Fruit fly (Drosophila melanogaster) whole organism, wandering third instar larva: ENCODE measurements around the gene Ube4B.

Source experiments
- CG9705 ChIP-seq: fragments of 200-800 bp; sonication (Bioruptor generic); optimal IDR thresholded peaks from 2 replicates; lab custom pipeline; 2018; ENCODE audit warnings: missing biosample characterization, mild to moderate bottlenecking, missing genetic modification characterization
- HLH106 ChIP-seq: fragments of 200-800 bp; optimal IDR thresholded peaks from 3 replicates; lab custom pipeline; 2019; ENCODE audit warnings: missing biosample characterization, mild to moderate bottlenecking, missing genetic modification characterization, moderate library complexity
- Hr78 ChIP-seq: fragments of >200 bp; optimal IDR thresholded peaks from 2 replicates; lab custom pipeline; 2017; ENCODE audit warnings: missing biosample characterization, missing genetic modification characterization
- Mio ChIP-seq: sonication (Bioruptor generic); optimal IDR thresholded peaks from 2 replicates; lab custom pipeline; 2016; ENCODE audit warnings: missing biosample characterization, missing genetic modification characterization
- OdsH ChIP-seq: fragments of 200-800 bp; sonication (Bioruptor generic); optimal IDR thresholded peaks from 2 replicates; lab custom pipeline; 2016; ENCODE audit warnings: missing biosample characterization, mild to moderate bottlenecking, missing genetic modification characterization
- Vsx2 ChIP-seq: fragments of 200-300, 225-300 bp; sonication (Bioruptor generic); optimal IDR thresholded peaks from 2 replicates; lab custom pipeline; 2018; ENCODE audit warnings: missing biosample characterization, missing genetic modification characterization; ENCODE audit not compliant: partially characterized antibody
- dl ChIP-seq, 2 experiments: fragments of 175-275, 200-275 bp in 1 of 2; fragments of 200-275 bp in 1 of 2; sonication (Bioruptor generic); optimal IDR thresholded peaks; lab custom pipeline; 2018; ENCODE audit warnings: mild to moderate bottlenecking in 2 of 2, missing biosample characterization in 2 of 2, missing genetic modification characterization in 2 of 2, moderate library complexity in 2 of 2; ENCODE audit not compliant: partially characterized antibody in 2 of 2, insufficient read depth in 1 of 2
- dsf ChIP-seq: sonication (Bioruptor generic); optimal IDR thresholded peaks from 2 replicates; lab custom pipeline; 2016; ENCODE audit warnings: missing biosample characterization, missing genetic modification characterization, borderline replicate concordance
- ey ChIP-seq: fragments of 200-800 bp; sonication (Bioruptor generic); optimal IDR thresholded peaks from 2 replicates; lab custom pipeline; 2016; ENCODE audit warnings: missing biosample characterization, missing genetic modification characterization
- jim ChIP-seq: fragments of 175-275, 200-325 bp; sonication (Bioruptor generic); optimal IDR thresholded peaks from 2 replicates; lab custom pipeline; 2016; ENCODE audit warnings: missing biosample characterization, mild to moderate bottlenecking, missing genetic modification characterization
- pan ChIP-seq: fragments of >200 bp; optimal IDR thresholded peaks from 2 replicates; lab custom pipeline; 2017

dm6 chr2L:13042405-13042804 lies 23.2 kb upstream of the Ube4B start:
- TF ChIP-seq dsf (GFP tag; lab: Kevin White, UChicago) (no peak), HLH106 (tag; lab: Kevin White, UChicago) (no peak), CG9705 (GFP tag; lab: Kevin White, UChicago) (no peak), jim (GFP tag; lab: Kevin White, UChicago) (no peak), Vsx2 (GFP tag; lab: Kevin White, UChicago) (no peak), OdsH (GFP tag; lab: Kevin White, UChicago) (no peak), dl (GFP tag; optimal IDR thresholded peaks at IDR 0.05; lab: Kevin White, UChicago; ENCODE audit: insufficient read depth in 1 of 2, partially characterized antibody in 2 of 2) (no peak), ey (GFP tag; lab: Kevin White, UChicago) (no peak), Mio (GFP tag; lab: Kevin White, UChicago) (no peak), pan (lab: Kevin White, UChicago) (no peak), Hr78 (GFP tag; lab: Kevin White, UChicago) (no peak)
